Fruit fly (Drosophila melanogaster) whole organism, larva: Measurements from ENCODE around the gene CanA1.

Source experiments
- noc ChIP-seq: fragments of 200-800 bp; sonication (Bioruptor generic); optimal IDR thresholded peaks from 3 replicates; lab custom pipeline; 2019; ENCODE audit warnings: missing biosample characterization, mild to moderate bottlenecking, missing genetic modification characterization, moderate library complexity

The CanA1 gene

DNA sequence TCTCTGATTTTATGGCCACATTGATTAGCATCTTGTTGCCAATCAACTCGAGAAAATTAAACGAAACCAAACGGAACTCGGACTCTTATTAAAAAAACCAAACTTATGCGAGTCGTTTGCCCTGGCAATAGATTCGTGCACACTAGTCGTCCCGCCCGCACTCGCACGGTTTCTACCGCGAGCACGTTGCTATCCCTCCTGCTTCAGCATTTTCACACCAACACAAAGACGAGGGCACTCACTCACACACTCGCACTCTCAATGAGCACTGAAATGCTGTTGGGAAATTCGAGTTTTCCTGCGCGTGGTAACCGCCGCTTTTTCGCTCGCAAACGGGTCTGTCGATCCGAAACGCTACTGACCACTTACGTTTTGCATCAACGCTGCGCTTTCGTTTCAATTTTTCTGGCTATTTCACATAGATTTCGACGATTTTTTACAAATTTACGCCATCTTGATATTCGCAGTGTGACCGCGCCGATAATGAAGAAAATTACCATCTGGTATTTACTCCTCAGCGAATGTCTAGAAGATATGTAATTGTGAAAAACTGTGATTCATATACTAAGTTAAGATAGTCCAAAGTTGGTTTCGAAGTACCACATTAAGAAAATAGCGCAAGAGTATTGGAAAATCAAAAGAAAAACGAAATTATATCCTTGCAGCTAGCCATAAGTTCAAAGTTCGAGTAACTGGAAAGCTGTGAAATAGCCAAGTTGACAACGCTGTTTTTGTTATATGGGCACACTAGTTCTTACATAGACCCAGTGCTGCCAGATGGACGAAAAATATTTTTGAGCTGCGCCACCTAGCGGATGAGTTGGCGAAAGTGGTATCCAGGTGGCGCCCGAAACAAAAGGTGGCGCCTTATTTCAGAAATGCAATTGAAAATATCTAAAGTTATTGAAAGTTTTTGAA, 21.8 kb downstream of the CanA1 start, which contains the start of gene dco:
dco (minus strand) TSS at position 503 of the 918 bp plus-strand sequence.
- TF ChIP-seq noc, result no peak

dm6 chr3R:31062344-31062964, 23.3 kb downstream of the CanA1 start:
- TF ChIP-seq noc, result no peak

- no peak for TF ChIP-seq noc
Measured at dm6 chr3R:31064653-31065322, 25.6 kb downstream of the CanA1 start, which contains the start of gene Sox100B. Gene Sox100B (plus strand): TSS chr3R:31065253.

DNA sequence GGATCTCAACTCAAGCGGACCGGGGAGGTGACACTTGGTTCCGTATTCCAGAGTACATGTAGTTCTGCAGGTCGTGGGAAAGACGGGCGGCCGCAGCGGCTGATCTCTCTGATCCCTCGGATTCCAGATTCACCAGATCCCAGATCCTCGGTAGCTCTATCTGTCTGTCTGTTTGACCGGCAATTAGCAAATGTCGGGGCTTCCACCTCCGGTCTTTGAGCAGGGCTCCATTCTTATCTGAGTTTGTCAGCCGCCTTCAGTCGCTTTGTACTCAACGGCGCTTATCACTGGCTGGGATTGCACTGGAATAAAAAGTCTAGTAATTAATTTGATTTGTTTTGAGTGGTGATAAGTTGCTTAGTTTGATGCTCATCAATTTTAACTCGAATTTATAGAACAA, 27.2 kb downstream of the CanA1 start:
- no peak for TF ChIP-seq noc

- TF ChIP-seq noc, result no peak
Measured at dm6 chr3R:31070732-31071131, 31.6 kb downstream of the CanA1 start.

DNA sequence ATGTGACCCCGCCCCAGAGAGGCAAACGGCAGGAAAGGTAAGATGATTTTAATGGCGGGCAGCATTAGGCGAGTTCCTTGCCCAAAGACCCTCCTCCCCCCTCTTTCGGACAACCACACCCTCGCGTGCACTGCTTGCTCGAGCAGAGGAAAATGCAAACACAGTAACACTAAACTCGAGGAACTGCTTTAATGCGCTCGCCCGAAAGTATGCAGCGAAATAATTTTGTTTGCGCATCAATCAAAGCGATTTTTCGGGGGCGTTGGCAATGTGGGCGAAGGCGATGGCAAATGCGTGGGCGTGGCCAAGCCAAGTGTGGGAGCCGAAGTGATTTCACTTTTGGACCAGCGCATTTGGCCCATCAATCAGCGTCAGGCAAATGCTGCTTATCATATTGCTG, 47.2 kb downstream of the CanA1 start:
- no peak for TF ChIP-seq noc

DNA sequence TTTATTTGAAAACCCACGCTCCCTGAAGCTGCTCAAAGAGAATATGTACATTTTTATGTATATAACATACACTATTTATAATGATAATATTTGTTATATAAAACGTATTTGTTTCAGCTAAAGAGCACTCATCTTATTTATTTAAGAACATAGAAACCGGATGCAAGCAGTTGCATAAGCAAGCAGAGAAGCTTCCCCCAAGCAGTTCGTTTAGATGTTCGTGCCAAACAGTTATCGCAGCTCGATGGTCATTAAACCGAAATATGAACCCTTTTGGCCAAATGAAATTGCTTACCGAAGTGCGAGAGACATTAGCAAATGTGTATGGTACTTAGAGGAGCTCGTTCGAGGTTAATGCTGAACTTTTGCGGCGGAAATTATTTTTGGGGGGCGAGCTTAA, 50.8 kb downstream of the CanA1 start:
- TF ChIP-seq noc, result no peak
